Worm (Caenorhabditis elegans): ENCODE measurements around the gene K05F6.14.

- TF ChIP-seq pha-4 (tag; optimal IDR thresholded peaks at IDR 0.05): no peak
- no peak for TF ChIP-seq ZK546.5 (tag; optimal IDR thresholded peaks at IDR 0.05)
- TF ChIP-seq elt-2 (tag; optimal IDR thresholded peaks at IDR 0.05): no peak
- no peak for TF ChIP-seq ceh-82 (tag; optimal IDR thresholded peaks at IDR 0.05)
- TF ChIP-seq nhr-11 (tag; optimal IDR thresholded peaks at IDR 0.05): no peak
These were observed at the start of gene K05F6.14 for ce11 chrII:1561863-1562262.
